Fruit fly (Drosophila melanogaster) Kc167 (cell line): ENCODE measurements around the gene CG12155.

Source experiments
- Sin3A ChIP-seq: fragments of >200 bp; optimal IDR thresholded peaks from 2 replicates; lab custom pipeline; 2018; ENCODE audit warnings: missing external identifiers
- psq ChIP-seq: fragments of >200 bp; optimal IDR thresholded peaks from 2 replicates; lab custom pipeline; 2017; ENCODE audit warnings: missing external identifiers
- ttk ChIP-seq: sonication (Bioruptor generic); optimal IDR thresholded peaks from 2 replicates; lab custom pipeline; 2017; ENCODE audit warnings: missing external identifiers

DNA sequence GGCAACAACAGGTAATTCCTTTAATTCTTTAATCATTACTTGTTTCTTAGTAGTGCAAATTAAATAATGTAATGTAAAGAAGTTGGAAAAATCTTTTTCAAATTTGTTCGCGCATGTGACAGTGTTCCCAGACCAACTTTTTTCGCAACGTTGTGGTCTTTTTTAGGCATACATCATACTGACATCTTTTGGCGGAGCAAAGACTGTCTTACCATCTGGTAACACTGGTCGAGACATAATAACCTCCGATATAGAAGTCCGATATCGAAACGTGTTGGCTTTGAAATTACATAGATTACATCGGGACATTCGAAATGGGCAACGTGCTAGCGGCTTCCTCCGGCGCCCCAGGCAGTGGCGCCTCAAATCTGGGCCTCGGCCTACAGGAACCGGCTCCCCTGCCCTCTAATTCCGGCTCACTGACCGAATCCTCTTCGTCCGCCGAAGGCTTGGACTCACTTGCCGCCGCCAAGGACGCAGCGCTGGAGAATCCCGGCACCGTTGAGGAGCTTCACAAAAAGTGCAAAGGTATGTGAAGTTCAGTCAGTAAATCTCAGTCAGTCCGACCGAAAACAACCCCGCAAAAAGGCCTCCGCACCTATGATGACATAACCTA, 8.7 kb downstream of the CG12155 start:
- TF ChIP-seq Sin3A (lab: Kevin White, UChicago) = no peak
- TF ChIP-seq ttk = no peak
- TF ChIP-seq psq (lab: Kevin White, UChicago) = no peak
